Worm (Caenorhabditis elegans): Measurements from ENCODE around the gene her-1.

her-1 gene

DNA sequence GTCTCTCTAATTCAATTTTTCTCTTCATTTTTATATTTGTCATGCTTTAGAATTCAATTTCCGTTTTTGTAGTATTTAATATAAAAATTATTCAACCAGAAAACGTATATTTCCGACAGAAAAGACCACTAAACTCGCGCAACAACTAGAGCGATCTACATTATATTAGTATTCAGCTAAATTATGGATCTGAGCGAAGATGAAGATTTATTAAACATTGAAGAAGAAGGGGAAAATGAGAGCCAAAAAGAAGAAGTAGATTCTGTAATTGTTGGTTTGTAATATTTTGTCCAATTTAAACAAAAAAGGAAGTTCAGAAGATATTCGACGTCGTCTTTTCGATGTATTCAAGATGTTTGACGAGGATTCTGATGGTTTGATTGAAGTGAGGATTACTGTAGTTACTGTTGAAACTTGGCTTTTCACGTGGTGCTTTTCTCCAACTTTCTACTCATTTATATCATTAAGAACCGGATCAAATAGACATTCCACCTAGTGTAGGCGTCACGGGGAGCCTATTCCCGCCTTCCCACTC is 37.2 kb downstream of the her-1 start, which contains the start of gene cal-7:
cal-7 (plus strand) TSS at position 184 of the 535 bp plus-strand sequence.
- TF ChIP-seq ztf-4 (tag; optimal IDR thresholded peaks at IDR 0.05): peak; percentile 35
- TF ChIP-seq fkh-8 (tag; optimal IDR thresholded peaks at IDR 0.05): peak; percentile 2
- TF ChIP-seq dpl-1 (GFP tag; optimal IDR thresholded peaks at IDR 0.05): no peak
- TF ChIP-seq egl-13 (tag; optimal IDR thresholded peaks at IDR 0.05): peak; percentile 1
- peak; percentile 10 for TF ChIP-seq aly-2 (tag; optimal IDR thresholded peaks at IDR 0.05)
- TF ChIP-seq lsy-2 (tag; optimal IDR thresholded peaks at IDR 0.05): peak in 1 of 2 experiments; percentile 24
- no peak for TF ChIP-seq ztf-11 (tag; optimal IDR thresholded peaks at IDR 0.05)
- peak; percentile 5 for TF ChIP-seq nhr-71 (tag; optimal IDR thresholded peaks at IDR 0.05)

DNA sequence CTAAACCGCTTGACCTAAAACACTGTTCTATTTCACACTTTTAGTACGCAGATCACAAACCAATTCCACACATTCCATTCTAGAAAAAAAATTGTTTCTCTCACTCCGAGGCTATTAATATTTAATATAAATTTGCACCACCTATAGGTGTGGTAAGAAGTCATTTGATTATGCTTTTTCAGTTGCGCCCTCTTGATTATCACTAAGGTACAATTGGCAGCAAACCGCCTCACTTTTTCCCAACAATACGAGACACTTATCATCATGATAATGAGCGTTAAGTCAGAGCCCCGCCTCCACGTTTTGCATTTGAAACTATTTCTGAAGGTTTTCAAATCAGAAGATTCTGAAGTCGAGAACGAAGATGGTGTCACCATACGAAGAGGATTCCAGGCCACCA is 40.5 kb downstream of the her-1 start, which contains the start of gene aqp-4:
aqp-4 (plus strand) TSS at position 270 of the 400 bp plus-strand sequence.
- TF ChIP-seq vab-15 (tag; optimal IDR thresholded peaks at IDR 0.05) (no peak), elt-2 (tag; optimal IDR thresholded peaks at IDR 0.05) (peak; percentile 26)

DNA sequence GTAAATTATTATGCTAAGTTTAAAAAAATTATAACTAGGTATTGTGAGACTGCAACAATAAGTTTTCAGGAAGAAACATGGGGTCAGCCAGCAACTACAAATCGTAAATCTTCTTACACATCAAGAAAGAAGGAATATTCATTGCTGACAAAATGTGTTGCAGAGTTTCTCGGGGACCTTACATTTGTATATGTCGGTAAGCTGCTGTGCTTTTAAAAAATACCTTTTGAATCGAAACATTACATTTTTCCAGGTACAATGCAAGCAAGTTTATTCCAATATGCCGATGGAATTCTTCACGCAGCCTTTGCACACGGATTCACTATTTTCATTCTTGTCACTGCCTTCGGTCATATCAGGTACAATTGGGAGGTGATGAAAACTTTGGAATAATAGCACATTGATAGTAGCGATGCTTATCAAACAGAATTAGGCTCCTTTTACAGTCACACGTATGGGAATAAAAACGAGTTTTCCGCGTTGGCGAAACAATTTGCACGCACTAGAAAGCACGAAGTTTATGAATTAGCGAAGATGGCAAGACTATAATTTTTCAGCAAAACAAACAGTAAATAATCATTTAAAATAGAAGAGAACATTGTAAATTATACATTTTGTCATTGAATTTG is 41.4 kb downstream of the her-1 start:
- TF ChIP-seq lin-13 (GFP tag; optimal IDR thresholded peaks at IDR 0.05): no peak
- no peak for TF ChIP-seq snpc-4 (tag; optimal IDR thresholded peaks at IDR 0.05)
- TF ChIP-seq elt-2 (tag; optimal IDR thresholded peaks at IDR 0.05): peak; percentile 56
- no peak for TF ChIP-seq efl-1 (optimal IDR thresholded peaks at IDR 0.05)
- peak in 1 of 2 experiments; percentile 73 for TF ChIP-seq efl-1 (GFP tag; optimal IDR thresholded peaks at IDR 0.05 in 1 of 2)

DNA sequence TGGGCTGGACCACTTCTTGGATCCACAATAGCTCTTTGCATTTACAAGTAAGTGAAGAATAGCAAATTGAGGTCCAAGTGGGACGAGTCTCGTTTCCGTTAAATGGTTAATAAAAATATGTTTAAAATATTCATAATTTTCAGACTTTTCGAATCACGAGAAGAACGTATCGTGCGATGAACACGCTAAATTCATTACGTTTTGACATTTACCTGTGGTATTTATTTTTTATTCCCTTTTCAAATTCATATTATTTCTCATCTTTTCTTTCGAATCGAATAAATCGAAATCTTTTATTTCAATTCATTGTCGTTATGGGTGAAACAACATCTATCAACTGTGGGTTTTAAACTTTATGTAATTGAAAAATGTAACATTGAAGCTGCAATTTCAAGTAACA is 42.6 kb downstream of the her-1 start, which contains the start of gene marc-1:
marc-1 (plus strand) TSS at position 301 of the 400 bp plus-strand sequence.
- TF ChIP-seq ceh-82 (tag; optimal IDR thresholded peaks at IDR 0.05) (no peak), zag-1 (tag; optimal IDR thresholded peaks at IDR 0.05) (no peak), isw-1 (GFP tag; IDR thresholded peaks at IDR 0.05) (no peak), egl-13 (tag; optimal IDR thresholded peaks at IDR 0.05) (no peak), lin-14 (GFP tag; optimal IDR thresholded peaks at IDR 0.05) (no peak), fkh-8 (tag; optimal IDR thresholded peaks at IDR 0.05) (no peak), aly-2 (tag; optimal IDR thresholded peaks at IDR 0.05) (no peak), lin-39 (tag; optimal IDR thresholded peaks at IDR 0.05) (no peak), lin-35 (GFP tag; optimal IDR thresholded peaks at IDR 0.05) (no peak), ztf-4 (tag; optimal IDR thresholded peaks at IDR 0.05) (no peak), pax-3 (tag; optimal IDR thresholded peaks at IDR 0.05) (no peak), hlh-17 (GFP tag; optimal IDR thresholded peaks at IDR 0.05; ENCODE audit: borderline replicate concordance) (no peak), fkh-4 (tag; optimal IDR thresholded peaks at IDR 0.05; ENCODE audit: borderline replicate concordance) (no peak), pqm-1 (tag; optimal IDR thresholded peaks at IDR 0.05) (no peak), lin-15B (tag; optimal IDR thresholded peaks at IDR 0.05) (no peak)

DNA sequence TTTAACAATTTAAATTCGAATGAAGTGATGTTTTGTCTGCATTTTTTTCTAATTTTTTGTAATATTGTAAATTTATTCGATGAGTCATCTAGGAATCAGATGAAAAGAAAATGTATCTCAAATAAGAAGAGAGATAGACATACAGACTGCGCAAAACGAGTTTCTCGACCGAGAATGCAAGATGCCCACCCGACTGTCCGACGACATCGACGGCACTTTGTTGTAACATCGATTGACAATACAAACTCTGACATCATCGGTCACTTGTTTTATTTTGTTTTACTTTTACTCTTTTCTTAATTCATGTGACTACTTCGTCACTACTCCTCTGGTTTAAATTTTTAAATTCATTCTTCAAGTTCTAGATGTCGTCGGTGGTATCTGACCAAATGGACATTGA is 44.0 kb downstream of the her-1 start, which contains the start of gene sta-2:
sta-2 (plus strand) TSS at position 349 of the 400 bp plus-strand sequence.
- no peak for TF ChIP-seq sup-37 (GFP tag; optimal IDR thresholded peaks at IDR 0.05)
- no peak for TF ChIP-seq sox-4 (tag; optimal IDR thresholded peaks at IDR 0.05)
- no peak for TF ChIP-seq pqm-1 (tag; optimal IDR thresholded peaks at IDR 0.05)
- no peak for TF ChIP-seq swsn-7 (tag; optimal IDR thresholded peaks at IDR 0.05)
- TF ChIP-seq lin-35 (GFP tag; optimal IDR thresholded peaks at IDR 0.05): peak in 1 of 2 experiments; percentile 57
- TF ChIP-seq unc-30 (tag; optimal IDR thresholded peaks at IDR 0.05): no peak
- no peak for TF ChIP-seq tlp-1 (tag; optimal IDR thresholded peaks at IDR 0.05)
- TF ChIP-seq efl-1 (optimal IDR thresholded peaks at IDR 0.05): no peak
- TF ChIP-seq efl-1 (GFP tag; optimal IDR thresholded peaks at IDR 0.05 in 1 of 2): peak in 1 of 2 experiments; percentile 64
- TF ChIP-seq mab-9 (GFP tag; IDR thresholded peaks at IDR 0.05): no peak
- no peak for TF ChIP-seq xbp-1 (tag; optimal IDR thresholded peaks at IDR 0.05)
- TF ChIP-seq egl-13 (tag; optimal IDR thresholded peaks at IDR 0.05): no peak
- TF ChIP-seq fkh-10 (GFP tag; optimal IDR thresholded peaks at IDR 0.05): no peak
- no peak for TF ChIP-seq ceh-90 (tag; optimal IDR thresholded peaks at IDR 0.05)
- peak; percentile 81 for TF ChIP-seq grh-1 (GFP tag; IDR thresholded peaks at IDR 0.05)
- no peak for TF ChIP-seq nhr-84 (tag; optimal IDR thresholded peaks at IDR 0.05)
- no peak for TF ChIP-seq mef-2 (tag; optimal IDR thresholded peaks at IDR 0.05)
- no peak for TF ChIP-seq ceh-8 (GFP tag; optimal IDR thresholded peaks at IDR 0.05)
- TF ChIP-seq egl-27 (tag; optimal IDR thresholded peaks at IDR 0.05): no peak
- TF ChIP-seq nhr-85 (tag): peak; percentile 93
- TF ChIP-seq dpl-1 (GFP tag; optimal IDR thresholded peaks at IDR 0.05): no peak
- TF ChIP-seq aly-2 (tag; optimal IDR thresholded peaks at IDR 0.05): no peak
- TF ChIP-seq C16A3.4 (tag; optimal IDR thresholded peaks at IDR 0.05): peak; percentile 20
- no peak for TF ChIP-seq ztf-4 (tag; optimal IDR thresholded peaks at IDR 0.05)
- no peak for TF ChIP-seq ceh-88 (GFP tag; IDR thresholded peaks at IDR 0.05)
- TF ChIP-seq hlh-4 (tag; optimal IDR thresholded peaks at IDR 0.05): no peak
